Worm (Caenorhabditis elegans) whole organism, dauer: ENCODE measurements around the gene F56D6.13.

Experiments used
- unc-62 ChIP-seq: sonication (generic microtip); optimal IDR thresholded peaks from 2 replicates; lab custom pipeline; 2017; ENCODE audit warnings: missing biosample characterization, missing genetic modification reagents, missing genetic modification characterization

Gene F56D6.13

ce11 chrIV:3909114-3909513 lies at the start of gene F56D6.13:
F56D6.13 (plus strand) TSS chrIV:3909414.
- TF ChIP-seq unc-62 (GFP tag; lab: Kevin White, UChicago): no peak

ce11 chrIV:3859552-3859951 lies 49.7 kb upstream of the F56D6.13 start:
- TF ChIP-seq unc-62 (GFP tag; lab: Kevin White, UChicago): no peak

ce11 chrIV:3860419-3860818 lies 48.8 kb upstream of the F56D6.13 start:
- no peak for TF ChIP-seq unc-62 (GFP tag; lab: Kevin White, UChicago)

- TF ChIP-seq unc-62 (GFP tag; lab: Kevin White, UChicago): no peak
These were observed 46.3 kb upstream of the F56D6.13 start for ce11 chrIV:3862948-3863347.

ce11 chrIV:3864944-3865343 lies 44.3 kb upstream of the F56D6.13 start, which contains the start of gene aat-8:
aat-8 (minus strand) TSS chrIV:3865044.
- no peak for TF ChIP-seq unc-62 (GFP tag; lab: Kevin White, UChicago)

- TF ChIP-seq unc-62 (GFP tag; lab: Kevin White, UChicago): no peak
These were observed 43.2 kb upstream of the F56D6.13 start for ce11 chrIV:3866018-3866417.

ce11 chrIV:3867252-3867651 lies 42.0 kb upstream of the F56D6.13 start, which contains the start of gene F37C4.4:
F37C4.4 (plus strand) TSS chrIV:3867309.
- TF ChIP-seq unc-62 (GFP tag; lab: Kevin White, UChicago): no peak

ce11 chrIV:3869875-3870274 lies 39.3 kb upstream of the F56D6.13 start:
- TF ChIP-seq unc-62 (GFP tag; lab: Kevin White, UChicago): no peak

- no peak for TF ChIP-seq unc-62 (GFP tag; lab: Kevin White, UChicago)
These were observed 36.0 kb upstream of the F56D6.13 start for ce11 chrIV:3873195-3873594.

ce11 chrIV:3873706-3874105 lies 35.5 kb upstream of the F56D6.13 start, which contains the start of gene F37C4.5:
F37C4.5 (minus strand) TSS chrIV:3873806.
- TF ChIP-seq unc-62 (GFP tag; lab: Kevin White, UChicago): no peak

ce11 chrIV:3874417-3874816 lies 34.8 kb upstream of the F56D6.13 start:
- no peak for TF ChIP-seq unc-62 (GFP tag; lab: Kevin White, UChicago)

- TF ChIP-seq unc-62 (GFP tag; lab: Kevin White, UChicago): no peak
These were observed 34.0 kb upstream of the F56D6.13 start for ce11 chrIV:3875260-3875659.

- TF ChIP-seq unc-62 (GFP tag; lab: Kevin White, UChicago): no peak
These were observed 32.3 kb upstream of the F56D6.13 start for ce11 chrIV:3876955-3877354.

ce11 chrIV:3878283-3878938 lies 30.8 kb upstream of the F56D6.13 start, which contains the start of gene F37C4.6:
F37C4.6 (minus strand) TSS chrIV:3878333.
- no peak for TF ChIP-seq unc-62 (GFP tag; lab: Kevin White, UChicago)

ce11 chrIV:3881119-3881518 lies 28.1 kb upstream of the F56D6.13 start, which contains the start of the genes F37C4.8 and oac-23:
F37C4.8 (minus strand) TSS chrIV:3881219.
oac-23 (plus strand) TSS chrIV:3881441.
- no peak for TF ChIP-seq unc-62 (GFP tag; lab: Kevin White, UChicago)

- no peak for TF ChIP-seq unc-62 (GFP tag; lab: Kevin White, UChicago)
These were observed 23.8 kb upstream of the F56D6.13 start, which contains the start of gene oac-22 for ce11 chrIV:3885369-3885768. oac-22 (plus strand) TSS chrIV:3885669.

ce11 chrIV:3888963-3889362 lies 20.3 kb upstream of the F56D6.13 start, which contains the start of gene oac-21:
oac-21 (plus strand) TSS chrIV:3889263.
- TF ChIP-seq unc-62 (GFP tag; lab: Kevin White, UChicago): no peak
